Fruit fly (Drosophila melanogaster): ENCODE data around the gene Ubc4.

The Ubc4 gene

DNA sequence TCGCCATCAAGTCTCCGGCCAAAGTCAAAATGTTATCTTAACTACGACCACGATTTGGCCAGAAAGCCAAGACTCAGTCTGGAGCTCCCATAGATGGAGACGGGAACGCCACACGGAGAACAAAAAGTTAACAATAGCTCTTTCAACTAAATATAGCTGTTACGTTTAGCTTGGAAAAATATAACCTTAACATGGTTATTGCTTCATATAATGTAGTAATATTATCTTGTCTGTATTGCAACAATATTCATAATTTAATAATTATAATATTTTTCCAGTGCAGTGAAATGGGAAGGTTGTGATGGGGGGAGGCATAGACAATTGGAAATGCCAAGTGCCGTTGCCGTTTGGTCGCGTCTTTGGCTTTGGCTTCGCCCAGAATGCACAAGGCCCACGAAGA lies 47.3 kb downstream of the Ubc4 start:
- TF ChIP-seq CG8478 (optimal IDR thresholded peaks at IDR 0.05): no peak
- no peak for TF ChIP-seq CTCF (optimal IDR thresholded peaks at IDR 0.05)

All from S2 (cell line).